Fruit fly (Drosophila melanogaster): ENCODE data around the gene mRpL15.

DNA sequence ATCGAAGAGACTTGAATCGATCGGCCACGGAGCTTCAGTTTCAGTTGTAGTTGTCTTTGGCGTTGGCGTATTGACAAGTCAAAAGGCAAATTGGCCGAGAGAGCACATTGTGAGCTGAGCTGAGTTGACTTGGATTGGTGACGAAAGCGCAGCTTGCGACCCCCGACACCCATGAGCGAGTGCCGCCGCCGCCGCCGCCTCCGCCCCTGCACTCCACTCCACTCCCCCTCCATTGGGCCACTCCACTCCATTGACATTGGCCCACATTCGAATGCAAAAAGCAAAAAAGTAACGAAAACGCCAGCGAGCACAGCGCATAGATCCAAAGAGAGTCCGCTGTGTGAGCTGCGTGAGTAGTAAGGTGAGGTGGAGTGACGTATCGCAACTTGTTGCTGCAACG, 38.2 kb downstream of the mRpL15 start:
- TF ChIP-seq CG12605 (GFP tag; IDR thresholded peaks at IDR 0.05) (no peak), rn (GFP tag; IDR thresholded peaks at IDR 0.05) (no peak), CG17806 (tag; optimal IDR thresholded peaks at IDR 0.05) (no peak), CG13204 (GFP tag; optimal IDR thresholded peaks at IDR 0.05) (no peak), CG14655 (GFP tag; optimal IDR thresholded peaks at IDR 0.05) (no peak)
